Fruit fly (Drosophila melanogaster) whole organism, embryonic: ENCODE data around the gene CG7914.

Experiments used
- Adf1 ChIP-seq: fragments of 200-800 bp; sonication (Bioruptor generic); IDR thresholded peaks from 2 replicates; pipeline ENCODE4 v1.3.6; 2022; ENCODE audit warnings: missing biosample characterization, missing genetic modification characterization
- Atf-2 ChIP-seq: fragments of 200-800 bp; sonication (Bioruptor generic); optimal IDR thresholded peaks from 2 replicates; lab custom pipeline; 2016; ENCODE audit warnings: missing biosample characterization, missing genetic modification characterization
- B-H2 ChIP-seq: fragments of 200-800 bp; sonication (Bioruptor generic); optimal IDR thresholded peaks from 2 replicates; lab custom pipeline; 2018; ENCODE audit warnings: missing biosample characterization, mild to moderate bottlenecking, missing genetic modification characterization
- Bdp1 ChIP-seq: fragments of 200-800 bp; sonication (Bioruptor generic); optimal IDR thresholded peaks from 3 replicates; lab custom pipeline; 2016; ENCODE audit warnings: missing biosample characterization, missing genetic modification characterization
- BtbVII ChIP-seq: fragments of 200-800 bp; sonication (Bioruptor generic); optimal IDR thresholded peaks from 3 replicates; lab custom pipeline; 2017; ENCODE audit warnings: missing biosample characterization, mild to moderate bottlenecking, missing genetic modification characterization
- CG11504 ChIP-seq: fragments of 200-800 bp; sonication (Bioruptor generic); optimal IDR thresholded peaks from 3 replicates; lab custom pipeline; 2019; ENCODE audit warnings: missing biosample characterization, mild to moderate bottlenecking, missing genetic modification characterization, moderate library complexity
- CG11723 ChIP-seq: fragments of 200-800 bp; sonication (Bioruptor generic); optimal IDR thresholded peaks from 2 replicates; lab custom pipeline; 2017; ENCODE audit warnings: missing biosample characterization, mild to moderate bottlenecking, missing genetic modification characterization
- CG12219 ChIP-seq: fragments of 200-800 bp; sonication (Bioruptor generic); optimal IDR thresholded peaks from 3 replicates; lab custom pipeline; 2018; ENCODE audit warnings: missing biosample characterization, mild to moderate bottlenecking, missing genetic modification characterization
- CG12236 ChIP-seq: fragments of 200-800 bp; sonication (Bioruptor generic); optimal IDR thresholded peaks from 2 replicates; lab custom pipeline; 2016; ENCODE audit warnings: missing biosample characterization, missing genetic modification characterization
- CG12299 ChIP-seq: fragments of 200-800 bp; sonication (Bioruptor generic); optimal IDR thresholded peaks from 2 replicates; lab custom pipeline; 2018; ENCODE audit warnings: missing biosample characterization, mild to moderate bottlenecking, missing genetic modification characterization
- CG12769 ChIP-seq: fragments of 200-800 bp; sonication (Bioruptor generic); optimal IDR thresholded peaks from 2 replicates; lab custom pipeline; 2019; ENCODE audit warnings: missing biosample characterization, mild to moderate bottlenecking, missing genetic modification characterization, moderate library complexity
- CG13296 ChIP-seq: fragments of 200-800 bp; sonication (Bioruptor generic); optimal IDR thresholded peaks from 3 replicates; lab custom pipeline; 2018; ENCODE audit warnings: missing biosample characterization, mild to moderate bottlenecking, missing genetic modification characterization
- CG14441 ChIP-seq: fragments of 200-800 bp; sonication (Bioruptor generic); IDR thresholded peaks from 2 replicates; pipeline ENCODE4 v1.3.6; 2022; ENCODE audit warnings: missing biosample characterization, missing genetic modification characterization
- CG14965 ChIP-seq: fragments of 200-800 bp; sonication (Bioruptor generic); optimal IDR thresholded peaks from 2 replicates; lab custom pipeline; 2016; ENCODE audit warnings: missing biosample characterization, missing genetic modification characterization, borderline replicate concordance
- CG15073 ChIP-seq: fragments of 200-800 bp; sonication (Bioruptor generic); optimal IDR thresholded peaks from 2 replicates; lab custom pipeline; 2016; ENCODE audit warnings: missing biosample characterization, missing genetic modification characterization
- CG18599 ChIP-seq: fragments of 200-800 bp; sonication (Bioruptor generic); optimal IDR thresholded peaks from 3 replicates; lab custom pipeline; 2017; ENCODE audit warnings: missing biosample characterization, missing genetic modification characterization, mild to moderate bottlenecking, moderate library complexity, missing genetic modification reagents
- CG2120 ChIP-seq: fragments of 200-800 bp; sonication (Bioruptor generic); optimal IDR thresholded peaks from 3 replicates; lab custom pipeline; 2016; ENCODE audit warnings: missing biosample characterization, missing genetic modification characterization
- CG30403 ChIP-seq: fragments of 200-800 bp; sonication (Bioruptor generic); optimal IDR thresholded peaks from 3 replicates; lab custom pipeline; 2016; ENCODE audit warnings: missing biosample characterization, missing genetic modification characterization
- CG30431 ChIP-seq: fragments of 200-800 bp; sonication (Bioruptor generic); optimal IDR thresholded peaks from 2 replicates; lab custom pipeline; 2017; ENCODE audit warnings: missing biosample characterization, missing genetic modification characterization
- CG32767 ChIP-seq: fragments of 200-800 bp; sonication (Bioruptor generic); IDR thresholded peaks from 2 replicates; pipeline ENCODE4 v1.3.6; 2022; ENCODE audit warnings: missing biosample characterization, missing genetic modification characterization
- CG3281 ChIP-seq: fragments of 200-800 bp; sonication (Bioruptor generic); optimal IDR thresholded peaks from 3 replicates; lab custom pipeline; 2017; ENCODE audit warnings: missing biosample characterization, mild to moderate bottlenecking, missing genetic modification characterization
- CG4820 ChIP-seq: fragments of 200-800 bp; sonication (Bioruptor generic); optimal IDR thresholded peaks from 3 replicates; lab custom pipeline; 2016; ENCODE audit warnings: missing biosample characterization, missing genetic modification characterization
- Camta ChIP-seq: fragments of 200-800 bp; sonication (Bioruptor generic); optimal IDR thresholded peaks from 2 replicates; lab custom pipeline; 2016; ENCODE audit warnings: missing biosample characterization, missing genetic modification characterization
- CoRest ChIP-seq: fragments of 200-800 bp; sonication (Bioruptor generic); optimal IDR thresholded peaks from 3 replicates; lab custom pipeline; 2018; ENCODE audit warnings: missing biosample characterization, mild to moderate bottlenecking, missing genetic modification characterization, moderate library complexity
- Hmx ChIP-seq: fragments of 200-800 bp; sonication (Bioruptor generic); optimal IDR thresholded peaks from 2 replicates; lab custom pipeline; 2016; ENCODE audit warnings: missing biosample characterization, missing genetic modification characterization
- Med ChIP-seq: fragments of 200-800 bp; sonication (Bioruptor generic); peaks from one replicate; lab custom pipeline; 2016; ENCODE audit warnings: missing biosample characterization, missing genetic modification characterization, mild to moderate bottlenecking, inconsistent platforms, moderate library complexity
- NFAT ChIP-seq: fragments of 200-800 bp; sonication (Bioruptor generic); IDR thresholded peaks from 2 replicates; pipeline ENCODE4 v1.3.6; 2022; ENCODE audit warnings: missing biosample characterization, missing genetic modification characterization
- Nf-YC ChIP-seq: fragments of 200-800 bp; optimal IDR thresholded peaks from 3 replicates; lab custom pipeline; 2019; ENCODE audit warnings: missing biosample characterization, mild to moderate bottlenecking, missing genetic modification characterization, moderate library complexity
- Rx ChIP-seq: fragments of 200-800 bp; sonication (Bioruptor generic); IDR thresholded peaks from 2 replicates; pipeline ENCODE4 v1.3.6; 2022; ENCODE audit warnings: missing biosample characterization, missing genetic modification characterization
- Sox102F ChIP-seq: fragments of 200-800 bp; sonication (Bioruptor generic); optimal IDR thresholded peaks from 2 replicates; lab custom pipeline; 2018; ENCODE audit warnings: missing biosample characterization, mild to moderate bottlenecking, missing genetic modification characterization, moderate library complexity
- Sry-β ChIP-seq: fragments of 200-800 bp; sonication (Bioruptor generic); optimal IDR thresholded peaks from 2 replicates; lab custom pipeline; 2018; ENCODE audit warnings: missing biosample characterization, mild to moderate bottlenecking, missing genetic modification characterization, moderate library complexity
- Ssrp ChIP-seq: fragments of 200-800 bp; sonication (Bioruptor generic); optimal IDR thresholded peaks from 2 replicates; lab custom pipeline; 2018; ENCODE audit warnings: missing biosample characterization, mild to moderate bottlenecking, missing genetic modification characterization, moderate library complexity
- bbx ChIP-seq: fragments of 200-800 bp; sonication (Bioruptor generic); IDR thresholded peaks from 2 replicates; pipeline ENCODE4 v1.3.6; 2022; ENCODE audit warnings: missing biosample characterization, missing genetic modification characterization; ENCODE audit not compliant: partially characterized antibody
- bigmax ChIP-seq: fragments of 200-800 bp; sonication (Bioruptor generic); optimal IDR thresholded peaks from 2 replicates; lab custom pipeline; 2018; ENCODE audit warnings: missing biosample characterization, mild to moderate bottlenecking, missing genetic modification characterization
- cas ChIP-seq: fragments of 200-800 bp; sonication (Bioruptor generic); IDR thresholded peaks from 2 replicates; pipeline ENCODE4 v1.3.6; 2022; ENCODE audit warnings: missing biosample characterization, missing genetic modification characterization
- dmrt99B ChIP-seq: fragments of 200-800 bp; sonication (Bioruptor generic); optimal IDR thresholded peaks from 2 replicates; lab custom pipeline; 2018; ENCODE audit warnings: missing biosample characterization, mild to moderate bottlenecking, missing genetic modification characterization, moderate library complexity
- gcm ChIP-seq: fragments of 200-800 bp; sonication (Bioruptor generic); optimal IDR thresholded peaks from 2 replicates; lab custom pipeline; 2019; ENCODE audit warnings: missing biosample characterization, mild to moderate bottlenecking, missing genetic modification characterization, moderate library complexity
- gem ChIP-seq: fragments of 200-800 bp; sonication (Bioruptor generic); optimal IDR thresholded peaks from 2 replicates; lab custom pipeline; 2019; ENCODE audit warnings: missing biosample characterization, mild to moderate bottlenecking, missing genetic modification characterization, moderate library complexity
- nerfin-2 ChIP-seq: fragments of 200-800 bp; sonication (Bioruptor generic); IDR thresholded peaks from 2 replicates; pipeline ENCODE4 v1.3.6; 2022; ENCODE audit warnings: missing biosample characterization, missing genetic modification characterization; ENCODE audit not compliant: partially characterized antibody
- nmo ChIP-seq: fragments of 200-800 bp; sonication (Bioruptor generic); optimal IDR thresholded peaks from 2 replicates; lab custom pipeline; 2018; ENCODE audit warnings: missing biosample characterization, mild to moderate bottlenecking, missing genetic modification characterization, moderate library complexity
- onecut ChIP-seq: fragments of 200-800 bp; sonication (Bioruptor generic); IDR thresholded peaks from 2 replicates; pipeline ENCODE4 v1.3.6; 2022; ENCODE audit warnings: missing biosample characterization, missing genetic modification characterization
- ranshi ChIP-seq: fragments of 200-800 bp; sonication (Bioruptor generic); IDR thresholded peaks from 2 replicates; pipeline ENCODE4 v1.3.6; 2022; ENCODE audit warnings: missing biosample characterization, missing genetic modification characterization
- slp2 ChIP-seq: fragments of 200-800 bp; sonication (Bioruptor generic); optimal IDR thresholded peaks from 2 replicates; lab custom pipeline; 2016; ENCODE audit warnings: missing biosample characterization, missing genetic modification characterization
- sug ChIP-seq: fragments of 200-800 bp; optimal IDR thresholded peaks from 2 replicates; lab custom pipeline; 2019; ENCODE audit warnings: missing biosample characterization, mild to moderate bottlenecking, missing genetic modification characterization, moderate library complexity
- tgo ChIP-seq: fragments of 200-800 bp; sonication (Bioruptor generic); IDR thresholded peaks from 3 replicates; pipeline ENCODE4 v1.3.6; 2022; ENCODE audit warnings: missing biosample characterization, missing genetic modification characterization

Gene CG7914

DNA sequence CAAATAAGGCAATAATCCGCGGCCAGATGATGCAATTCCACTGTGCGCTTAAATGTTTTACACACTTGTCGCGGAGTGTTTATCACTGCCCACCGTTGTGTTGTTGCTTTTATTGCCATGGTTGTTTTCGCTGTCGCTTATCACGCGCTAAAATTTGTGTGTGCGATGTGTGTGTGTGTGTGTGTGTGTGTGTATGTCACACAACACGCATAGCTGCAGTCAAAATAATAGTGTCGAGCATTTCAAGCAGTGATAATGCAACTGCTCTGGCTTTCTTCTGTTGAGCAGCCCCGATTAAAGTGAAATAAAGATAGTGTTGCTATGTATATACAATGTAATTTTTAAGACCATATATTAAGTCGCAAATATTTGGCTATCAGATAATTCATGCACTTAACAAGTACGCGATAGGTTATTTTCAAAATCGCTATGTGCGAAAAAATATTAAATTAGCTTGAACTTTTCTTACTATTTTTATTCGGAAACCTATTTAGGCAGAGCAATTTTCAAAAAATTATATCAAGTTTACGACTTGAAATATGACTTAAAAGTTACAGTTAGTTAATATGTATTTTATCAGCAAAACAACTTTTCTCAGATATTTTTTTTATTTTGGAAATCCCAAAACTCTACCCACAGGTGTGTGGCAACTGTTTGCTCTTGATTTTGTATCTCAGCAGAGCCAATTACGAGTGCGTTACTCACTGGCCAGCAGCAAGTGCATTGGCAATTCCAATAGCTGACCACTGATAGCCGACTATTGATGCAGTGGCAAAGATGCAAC is 26.9 kb downstream of the CG7914 start (continued):
- TF ChIP-seq Camta (GFP tag; lab: Kevin White, UChicago) (peak; percentile 5), CG12299 (tag; lab: Kevin White, UChicago) (no peak), CG13296 (GFP tag; lab: Kevin White, UChicago) (peak; percentile 18), onecut (GFP tag; lab: Robert Waterston, UW) (no peak), CG32767 (GFP tag; lab: Robert Waterston, UW) (no peak), Nf-YC (tag; lab: Kevin White, UChicago) (peak; percentile 32), bbx (GFP tag; lab: Robert Waterston, UW) (no peak), Sox102F (GFP tag; lab: Kevin White, UChicago) (peak; percentile 51), CG11504 (tag; lab: Kevin White, UChicago) (peak; percentile 74), Med (peak; percentile 41)
- TF ChIP-seq, all 482 proteins: peak for 131

DNA sequence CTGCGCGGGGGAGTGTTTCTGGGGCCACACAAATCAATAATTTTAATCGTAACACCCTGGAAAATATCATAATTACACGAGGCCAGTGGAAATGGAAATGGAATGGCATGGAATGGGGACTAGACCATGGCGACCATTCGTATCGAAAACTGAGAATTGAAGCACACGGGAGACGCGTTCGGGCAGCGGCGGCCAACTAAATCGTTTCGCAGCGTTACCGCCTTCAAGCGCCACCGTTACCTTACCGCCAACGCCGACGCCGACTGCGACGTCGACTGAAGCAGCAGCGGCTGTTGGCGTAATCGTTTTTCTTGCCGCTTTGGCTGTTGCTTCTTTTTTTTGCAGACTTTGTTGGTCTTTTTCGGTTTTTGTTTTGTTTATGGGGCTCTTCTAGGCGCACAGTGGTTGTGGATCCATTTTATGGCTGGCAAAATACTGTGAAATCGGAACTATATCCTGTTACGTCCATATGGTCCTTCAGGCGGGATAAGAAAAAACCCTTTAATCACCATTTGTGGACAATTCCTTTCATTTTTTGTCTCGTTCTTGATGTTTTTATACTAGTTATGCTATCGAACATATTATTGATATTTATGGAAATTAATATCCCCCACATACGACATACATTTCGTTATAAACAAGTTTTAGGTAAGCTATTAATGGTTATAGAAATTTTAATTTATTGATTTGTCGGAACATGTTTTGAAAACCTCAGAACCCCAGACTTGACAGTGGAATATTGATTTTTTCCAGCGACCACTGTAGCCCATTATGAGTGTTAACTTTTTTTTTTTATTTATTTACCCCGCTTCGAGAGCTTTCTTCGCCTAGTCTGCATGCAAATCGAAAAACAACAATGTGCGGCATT is 27.9 kb downstream of the CG7914 start:
- TF ChIP-seq Ssrp (tag; lab: Kevin White, UChicago) (peak; percentile 24), CG30431 (GFP tag; lab: Kevin White, UChicago) (peak; percentile 8), sug (tag; lab: Kevin White, UChicago) (peak; percentile 94), ranshi (GFP tag; lab: Robert Waterston, UW) (no peak), bigmax (GFP tag; lab: Kevin White, UChicago) (no peak), CG12236 (GFP tag; lab: Kevin White, UChicago) (no peak), CG15073 (GFP tag; lab: Kevin White, UChicago) (no peak), CG3281 (peak; percentile 17), slp2 (GFP tag; lab: Kevin White, UChicago) (no peak), Bdp1 (GFP tag; lab: Kevin White, UChicago) (no peak), Atf-2 (GFP tag; lab: Kevin White, UChicago) (no peak), Nf-YC (tag; lab: Kevin White, UChicago) (no peak), CG12219 (GFP tag; lab: Kevin White, UChicago) (no peak), dmrt99B (tag; lab: Kevin White, UChicago) (peak; percentile 50), gem (tag; lab: Kevin White, UChicago) (peak; percentile 37), tgo (GFP tag; lab: Robert Waterston, UW) (peak; percentile 31; the same call in 1 of the 3 replicates), BtbVII (no peak), Rx (GFP tag; lab: Robert Waterston, UW) (no peak), nmo (GFP tag; lab: Kevin White, UChicago) (peak; percentile 19), Hmx (GFP tag; lab: Kevin White, UChicago) (no peak), CG18599 (no peak), CG11723 (no peak), CG30403 (peak; percentile 2), CG14441 (GFP tag; lab: Robert Waterston, UW) (no peak), Adf1 (GFP tag; lab: Robert Waterston, UW) (peak; percentile 97), cas (GFP tag; lab: Robert Waterston, UW) (no peak), CG12769 (tag; lab: Kevin White, UChicago) (peak; percentile 47), CG4820 (GFP tag; lab: Kevin White, UChicago) (no peak), CG2120 (peak; percentile 47), nerfin-2 (GFP tag; lab: Robert Waterston, UW) (no peak), gcm (GFP tag; lab: Kevin White, UChicago) (no peak), CG14965 (no peak), CoRest (tag; lab: Kevin White, UChicago) (peak; percentile 19), Sry-β (GFP tag; lab: Kevin White, UChicago) (no peak), B-H2 (GFP tag; lab: Kevin White, UChicago) (no peak), NFAT (GFP tag; lab: Robert Waterston, UW) (no peak)
